Fruit fly (Drosophila melanogaster): ENCODE results near the gene RpS19b.

DNA sequence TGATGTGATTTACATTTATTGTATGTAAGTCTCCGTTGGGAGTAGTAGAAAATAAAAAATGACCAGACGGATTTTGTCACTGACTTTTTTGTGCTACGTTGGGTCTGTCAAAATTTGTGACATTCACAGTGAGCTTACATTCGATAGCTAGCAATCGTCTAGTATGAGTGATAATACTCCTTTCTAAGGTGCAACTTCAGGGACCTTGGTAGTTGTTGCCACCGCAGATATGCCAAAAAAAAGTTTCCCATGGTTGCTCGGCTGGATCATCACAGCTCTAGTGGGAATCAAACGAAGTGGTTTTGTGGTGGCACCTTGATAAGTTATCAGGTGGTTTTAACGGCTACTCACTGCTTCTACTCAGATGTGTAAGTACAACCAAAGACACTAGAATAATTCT, 39.9 kb downstream of the RpS19b start, which contains the start of gene tbrd-1:
- TF ChIP-seq usp (GFP tag; optimal IDR thresholded peaks at IDR 0.05), result no peak
- no peak for TF ChIP-seq psq (optimal IDR thresholded peaks at IDR 0.05)
- TF ChIP-seq pan (optimal IDR thresholded peaks at IDR 0.05), result no peak

All from whole organism.